Fruit fly (Drosophila melanogaster): Measurements from ENCODE around the gene CG4686.

CG4686 gene

DNA sequence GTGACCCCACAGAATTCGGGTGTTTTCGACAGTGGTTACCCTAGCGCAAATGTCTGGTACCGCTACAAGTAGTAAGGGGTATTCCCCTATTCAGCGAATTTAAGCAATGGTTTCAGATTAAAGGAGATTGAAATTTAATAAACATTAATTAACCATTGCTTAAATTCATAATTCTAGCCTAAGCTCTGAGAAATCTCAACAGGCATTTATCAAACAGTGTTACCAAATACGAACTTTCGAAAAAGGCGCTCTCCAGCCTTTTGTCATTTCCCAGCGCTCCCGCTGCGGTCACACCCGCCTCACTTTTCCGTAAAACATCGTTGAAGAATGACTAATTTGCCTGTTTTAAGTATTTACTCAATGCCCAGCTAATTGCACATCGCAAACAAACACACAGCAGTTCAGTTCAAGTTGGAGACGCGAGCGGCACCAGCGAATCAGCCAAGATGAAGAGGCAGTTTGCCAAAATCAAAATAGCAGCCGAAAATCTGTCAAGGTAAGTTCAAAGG, 40.6 kb downstream of the CG4686 start, which contains the start of the genes Surf6 and RhoGAP92B (continued):
- TF ChIP-seq slbo (GFP tag; IDR thresholded peaks at IDR 0.05) (peak; percentile 38), CG10321 (GFP tag; IDR thresholded peaks at IDR 0.05) (no peak), wor (GFP tag; IDR thresholded peaks at IDR 0.05) (no peak), CG2875 (GFP tag; optimal IDR thresholded peaks at IDR 0.05) (peak; percentile 15), ATbp (GFP tag; optimal IDR thresholded peaks at IDR 0.05) (no peak), bbx (GFP tag; IDR thresholded peaks at IDR 0.05; ENCODE audit: partially characterized antibody) (no peak), sr (GFP tag; IDR thresholded peaks at IDR 0.05) (no peak), CG6175 (GFP tag; IDR thresholded peaks at IDR 0.05) (no peak), Meics (GFP tag; optimal IDR thresholded peaks at IDR 0.05) (peak; percentile 69), Vsx1 (GFP tag; optimal IDR thresholded peaks at IDR 0.05) (peak; percentile 70), salm (tag; optimal IDR thresholded peaks at IDR 0.05) (peak; percentile 41), ewg (GFP tag; optimal IDR thresholded peaks at IDR 0.05) (peak; percentile 40), CG9876 (GFP tag; optimal IDR thresholded peaks at IDR 0.05) (no peak), CG8281 (tag; optimal IDR thresholded peaks at IDR 0.05) (no peak), ind (GFP tag; optimal IDR thresholded peaks at IDR 0.05) (peak; percentile 54), CG6689 (GFP tag; IDR thresholded peaks at IDR 0.05) (peak; percentile 57), insv (GFP tag; optimal IDR thresholded peaks at IDR 0.05) (peak in 1 of 2 experiments; percentile 70), CG2116 (GFP tag; optimal IDR thresholded peaks at IDR 0.05) (peak; percentile 69), phol (tag; optimal IDR thresholded peaks at IDR 0.05) (peak; percentile 77), Sry-δ (GFP tag; optimal IDR thresholded peaks at IDR 0.05) (peak; percentile 65), Adf1 (GFP tag; IDR thresholded peaks at IDR 0.05) (peak; percentile 52), CG3163 (GFP tag; optimal IDR thresholded peaks at IDR 0.05) (peak; percentile 38), nerfin-1 (tag; optimal IDR thresholded peaks at IDR 0.05) (peak; percentile 54), maf-S (GFP tag; optimal IDR thresholded peaks at IDR 0.05) (peak; percentile 19), scrt (GFP tag; optimal IDR thresholded peaks at IDR 0.05) (peak; percentile 56), seq (GFP tag; IDR thresholded peaks at IDR 0.05) (peak; percentile 47; the same call in 1 of the 2 replicates), crp (GFP tag; optimal IDR thresholded peaks at IDR 0.05) (peak in 1 of 2 experiments; percentile 62), gsb-n (tag; optimal IDR thresholded peaks at IDR 0.05) (peak; percentile 58), CG7963 (GFP tag; IDR thresholded peaks at IDR 0.05; ENCODE audit: partially characterized antibody) (no peak), CG2120 (GFP tag; optimal IDR thresholded peaks at IDR 0.05) (peak; percentile 65), ash1 (GFP tag; optimal IDR thresholded peaks at IDR 0.05) (no peak), Sox100B (GFP tag; optimal IDR thresholded peaks at IDR 0.05) (peak; percentile 67), mirr (GFP tag; optimal IDR thresholded peaks at IDR 0.05) (no peak), CG6813 (GFP tag; optimal IDR thresholded peaks at IDR 0.05) (peak; percentile 37), tna (GFP tag; IDR thresholded peaks at IDR 0.05; ENCODE audit: partially characterized antibody) (no peak), sug (tag; optimal IDR thresholded peaks at IDR 0.05) (peak; percentile 69), kah (GFP tag; optimal IDR thresholded peaks at IDR 0.05) (peak; percentile 73), B-H2 (GFP tag; optimal IDR thresholded peaks at IDR 0.05) (peak; percentile 33), Dad (GFP tag; optimal IDR thresholded peaks at IDR 0.05) (peak; percentile 50), dan (GFP tag; IDR thresholded peaks at IDR 0.05) (no peak), cad (GFP tag; optimal IDR thresholded peaks at IDR 0.05) (no peak), Fer1 (GFP tag; optimal IDR thresholded peaks at IDR 0.05) (peak; percentile 79), Nf-YA (GFP tag; IDR thresholded peaks at IDR 0.05) (no peak), fd96Cb (tag; optimal IDR thresholded peaks at IDR 0.05) (peak; percentile 9), nau (GFP tag; optimal IDR thresholded peaks at IDR 0.05) (peak; percentile 77), sd (tag; optimal IDR thresholded peaks at IDR 0.05) (peak; percentile 67), CG3838 (GFP tag; optimal IDR thresholded peaks at IDR 0.05) (no peak), lilli (GFP tag; optimal IDR thresholded peaks at IDR 0.05) (peak; percentile 71), row (GFP tag; IDR thresholded peaks at IDR 0.05) (peak; percentile 71), dimm (GFP tag; IDR thresholded peaks at IDR 0.05) (no peak)

Measured in whole organism, embryonic.